Worm (Caenorhabditis elegans) whole organism, early embryonic: Measurements from ENCODE around the gene gfl-1.

Experiments
- B0310.2 ChIP-seq: sonication (generic microtip); optimal IDR thresholded peaks from 2 replicates; lab custom pipeline; 2016; ENCODE audit warnings: mild to moderate bottlenecking, missing genetic modification characterization, missing compliant biosample characterization
- F13C5.2 ChIP-seq: sonication (generic microtip); optimal IDR thresholded peaks from 2 replicates; lab custom pipeline; 2017; ENCODE audit warnings: mild to moderate bottlenecking, missing genetic modification characterization, inconsistent platforms, missing compliant biosample characterization
- aly-1 ChIP-seq: sonication (generic microtip); optimal IDR thresholded peaks from 2 replicates; lab custom pipeline; 2016; ENCODE audit warnings: missing genetic modification characterization, missing compliant biosample characterization
- ama-1 ChIP-seq: fragments of 150-350 bp; optimal IDR thresholded peaks from 2 replicates; lab custom pipeline; 2014
- ceh-13 ChIP-seq: fragments of 200-800 bp; sonication (Bioruptor generic); optimal IDR thresholded peaks from 2 replicates; lab custom pipeline; 2018; ENCODE audit warnings: mild to moderate bottlenecking, missing genetic modification characterization, missing compliant biosample characterization
- ceh-36 ChIP-seq: sonication (generic microtip); optimal IDR thresholded peaks from 2 replicates; lab custom pipeline; 2016; ENCODE audit warnings: missing genetic modification characterization, inconsistent platforms, missing compliant biosample characterization
- ets-7 ChIP-seq: sonication (generic microtip); optimal IDR thresholded peaks from 2 replicates; lab custom pipeline; 2016; ENCODE audit warnings: missing genotype, missing genetic modification characterization, missing compliant biosample characterization
- flt-1 ChIP-seq: fragments of 200-800 bp; sonication (Bioruptor generic); IDR thresholded peaks from 2 replicates; pipeline ENCODE4 v1.3.6; 2022; ENCODE audit warnings: missing genetic modification characterization, missing compliant biosample characterization
- hmbx-1 ChIP-seq: sonication (generic microtip); optimal IDR thresholded peaks from 2 replicates; lab custom pipeline; 2016; ENCODE audit warnings: mild to moderate bottlenecking, missing genetic modification characterization, missing compliant biosample characterization
- hmg-4 ChIP-seq: fragments of 200-800 bp; sonication (Bioruptor generic); optimal IDR thresholded peaks from 2 replicates; lab custom pipeline; 2018; ENCODE audit warnings: mild to moderate bottlenecking, missing genetic modification characterization, missing compliant biosample characterization
- hnd-1 ChIP-seq: sonication (generic microtip); optimal IDR thresholded peaks from 2 replicates; lab custom pipeline; 2016; ENCODE audit warnings: missing genetic modification characterization, missing compliant biosample characterization
- pes-1 ChIP-seq: fragments of 200-800 bp; sonication (Bioruptor generic); IDR thresholded peaks from 2 replicates; pipeline ENCODE4 v1.3.6; 2022; ENCODE audit warnings: missing genetic modification reagents, missing genetic modification characterization, missing compliant biosample characterization
- scrt-1 ChIP-seq: fragments of 200-800 bp; sonication (Bioruptor generic); IDR thresholded peaks from 2 replicates; pipeline ENCODE4 v1.3.6; 2022; ENCODE audit warnings: missing genetic modification characterization, missing compliant biosample characterization
- sea-1 ChIP-seq: fragments of 200-800 bp; sonication (Bioruptor generic); conservative IDR thresholded peaks from 2 replicates; pipeline ENCODE4 v1.3.6; 2022; ENCODE audit warnings: missing genetic modification characterization, missing compliant biosample characterization
- tbx-11 ChIP-seq: fragments of 200-800 bp; sonication (Bioruptor generic); IDR thresholded peaks from 2 replicates; pipeline ENCODE4 v1.3.6; 2022; ENCODE audit warnings: missing genetic modification characterization, missing compliant biosample characterization
- tbx-37 ChIP-seq: fragments of 200-800 bp; sonication (Bioruptor generic); conservative IDR thresholded peaks from 2 replicates; pipeline ENCODE4 v1.3.6; 2022; ENCODE audit warnings: missing genetic modification reagents, missing genetic modification characterization, missing compliant biosample characterization
- tra-4 ChIP-seq: sonication (generic microtip); optimal IDR thresholded peaks from 2 replicates; lab custom pipeline; 2017; ENCODE audit warnings: missing genetic modification characterization, missing compliant biosample characterization

gfl-1 gene

ce11 chrIV:11563090-11563489 lies 42.0 kb downstream of the gfl-1 start:
- no peak for TF ChIP-seq F13C5.2
- no peak for TF ChIP-seq hmbx-1 (tag; lab: Kevin White, UChicago)
- no peak for TF ChIP-seq B0310.2
- no peak for TF ChIP-seq flt-1 (GFP tag; lab: Robert Waterston, UW)
- no peak for TF ChIP-seq hnd-1 (tag; lab: Kevin White, UChicago)
- TF ChIP-seq ets-7 (tag; lab: Kevin White, UChicago) = no peak
- TF ChIP-seq tbx-37 (GFP tag; lab: Robert Waterston, UW) = no peak
- no peak for TF ChIP-seq scrt-1 (GFP tag; lab: Robert Waterston, UW)
- TF ChIP-seq ceh-36 (tag; lab: Kevin White, UChicago) = no peak
- no peak for TF ChIP-seq tbx-11 (GFP tag; lab: Robert Waterston, UW)

ce11 chrIV:11565022-11565421 lies 43.9 kb downstream of the gfl-1 start:
- TF ChIP-seq aly-1 (tag; lab: Kevin White, UChicago) = peak; percentile 33
- no peak for TF ChIP-seq flt-1 (GFP tag; lab: Robert Waterston, UW)

- TF ChIP-seq hnd-1 (tag; lab: Kevin White, UChicago) = no peak
- TF ChIP-seq pes-1 (GFP tag; lab: Robert Waterston, UW) = 0 out of 2 replicates have a peak, but pooled peaks have one; percentile 44
- TF ChIP-seq F13C5.2 = peak; percentile 47
Measured at ce11 chrIV:11566146-11566545, 45.1 kb downstream of the gfl-1 start, which contains the start of gene sec-24.1. Gene sec-24.1, minus strand, starts transcription at chrIV:11566194.

- TF ChIP-seq flt-1 (GFP tag; lab: Robert Waterston, UW) (no peak), sea-1 (no peak), tra-4 (tag; lab: Kevin White, UChicago) (no peak), tbx-11 (GFP tag; lab: Robert Waterston, UW) (no peak), F13C5.2 (no peak), scrt-1 (GFP tag; lab: Robert Waterston, UW) (no peak), aly-1 (tag; lab: Kevin White, UChicago) (no peak), hmg-4 (GFP tag; lab: Kevin White, UChicago) (no peak), ets-7 (tag; lab: Kevin White, UChicago) (no peak), B0310.2 (no peak), ama-1 (lab: Kevin White, UChicago) (no peak), ceh-13 (GFP tag; lab: Kevin White, UChicago) (no peak), tbx-37 (GFP tag; lab: Robert Waterston, UW) (no peak), hnd-1 (tag; lab: Kevin White, UChicago) (no peak), ceh-36 (tag; lab: Kevin White, UChicago) (no peak)
Measured at ce11 chrIV:11568249-11568940, 47.3 kb downstream of the gfl-1 start.

- TF ChIP-seq hmg-4 (GFP tag; lab: Kevin White, UChicago) (no peak), tbx-37 (GFP tag; lab: Robert Waterston, UW) (no peak), ceh-13 (GFP tag; lab: Kevin White, UChicago) (no peak), scrt-1 (GFP tag; lab: Robert Waterston, UW) (no peak), ceh-36 (tag; lab: Kevin White, UChicago) (no peak), ama-1 (lab: Kevin White, UChicago) (no peak), tbx-11 (GFP tag; lab: Robert Waterston, UW) (no peak), pes-1 (GFP tag; lab: Robert Waterston, UW) (no peak), B0310.2 (no peak), aly-1 (tag; lab: Kevin White, UChicago) (no peak), hnd-1 (tag; lab: Kevin White, UChicago) (no peak), ets-7 (tag; lab: Kevin White, UChicago) (no peak), flt-1 (GFP tag; lab: Robert Waterston, UW) (no peak), sea-1 (no peak), F13C5.2 (no peak), hmbx-1 (tag; lab: Kevin White, UChicago) (no peak), tra-4 (tag; lab: Kevin White, UChicago) (no peak)
Measured at ce11 chrIV:11569795-11570194, 48.7 kb downstream of the gfl-1 start.

- TF ChIP-seq pes-1 (GFP tag; lab: Robert Waterston, UW) (no peak), F13C5.2 (no peak), B0310.2 (no peak), hnd-1 (tag; lab: Kevin White, UChicago) (no peak), tbx-11 (GFP tag; lab: Robert Waterston, UW) (no peak)
Measured at ce11 chrIV:11570200-11570599, 49.1 kb downstream of the gfl-1 start, which contains the start of gene srgp-1. Gene srgp-1, plus strand, starts transcription at chrIV:11570500.

ce11 chrIV:11571374-11571839 lies 50.3 kb downstream of the gfl-1 start:
- TF ChIP-seq hmg-4 (GFP tag; lab: Kevin White, UChicago) (no peak), hmbx-1 (tag; lab: Kevin White, UChicago) (no peak), ama-1 (lab: Kevin White, UChicago) (no peak), tra-4 (tag; lab: Kevin White, UChicago) (no peak), sea-1 (no peak), F13C5.2 (no peak), pes-1 (GFP tag; lab: Robert Waterston, UW) (no peak), B0310.2 (no peak), ceh-13 (GFP tag; lab: Kevin White, UChicago) (no peak), tbx-37 (GFP tag; lab: Robert Waterston, UW) (no peak), tbx-11 (GFP tag; lab: Robert Waterston, UW) (no peak), flt-1 (GFP tag; lab: Robert Waterston, UW) (no peak), ets-7 (tag; lab: Kevin White, UChicago) (no peak), aly-1 (tag; lab: Kevin White, UChicago) (no peak), scrt-1 (GFP tag; lab: Robert Waterston, UW) (no peak), hnd-1 (tag; lab: Kevin White, UChicago) (no peak), ceh-36 (tag; lab: Kevin White, UChicago) (no peak)
